Worm (Caenorhabditis elegans): Measurements from ENCODE around the gene F18A11.3.
"Not testable (repeated sequence)": the region's sequence is repeated elsewhere in the genome, so short reads cannot be mapped to it uniquely, and the experiment has no call there.

F18A11.3 gene

ce11 chrII:13036717-13037116 is at the start of gene F18A11.3:
Gene F18A11.3, minus strand, starts transcription at chrII:13036841.
- TF ChIP-seq lin-11 (tag; optimal IDR thresholded peaks at IDR 0.05) (no peak), egl-27 (tag; optimal IDR thresholded peaks at IDR 0.05) (no peak), unc-55 (GFP tag; optimal IDR thresholded peaks at IDR 0.05) (peak; percentile 6), lsy-2 (tag; optimal IDR thresholded peaks at IDR 0.05) (peak in 1 of 2 experiments; percentile 28), elt-3 (tag; optimal IDR thresholded peaks at IDR 0.05) (no peak), C34F6.9 (tag; optimal IDR thresholded peaks at IDR 0.05) (peak; percentile 57), crh-2 (tag; optimal IDR thresholded peaks at IDR 0.05) (peak; percentile 45), mab-5 (tag; optimal IDR thresholded peaks at IDR 0.05) (no peak), nhr-129 (tag; optimal IDR thresholded peaks at IDR 0.05) (peak; percentile 31)

DNA sequence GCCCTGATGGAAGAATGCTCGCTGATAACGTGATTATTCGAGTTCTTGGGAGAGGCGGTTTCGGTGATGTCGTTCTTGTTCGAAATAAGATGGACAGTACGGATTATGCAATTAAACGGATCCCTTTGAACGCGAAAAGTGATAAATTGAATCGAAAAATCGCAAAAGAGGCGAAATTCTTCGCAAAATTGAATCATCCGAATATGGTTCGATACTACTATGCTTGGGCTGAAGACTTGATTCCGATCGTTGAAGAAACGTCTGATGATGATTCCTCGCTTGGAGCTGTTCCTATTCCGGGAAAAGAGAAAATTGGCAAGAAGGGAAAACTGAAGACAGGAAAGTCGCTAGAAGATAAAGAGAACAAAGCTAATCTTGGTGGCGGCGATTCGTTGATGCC is 49.3 kb upstream of the F18A11.3 start:
- TF ChIP-seq mdl-1 (tag; optimal IDR thresholded peaks at IDR 0.05) (no peak), R02D3.7 (tag; optimal IDR thresholded peaks at IDR 0.05) (no peak), crh-2 (tag; optimal IDR thresholded peaks at IDR 0.05) (no peak), nhr-237 (tag; optimal IDR thresholded peaks at IDR 0.05) (no peak), mab-5 (tag; optimal IDR thresholded peaks at IDR 0.05) (no peak), ztf-11 (tag; optimal IDR thresholded peaks at IDR 0.05) (no peak), C34F6.9 (tag; optimal IDR thresholded peaks at IDR 0.05) (no peak), mbf-1 (tag; optimal IDR thresholded peaks at IDR 0.05) (no peak), peb-1 (tag; optimal IDR thresholded peaks at IDR 0.05) (no peak)

ce11 chrII:13083752-13084214 is 47.1 kb upstream of the F18A11.3 start, which contains the start of the genes Y81G3A.1 and gcn-2:
Gene Y81G3A.1, minus strand, starts transcription at chrII:13083926.
Gene gcn-2, plus strand, starts transcription at chrII:13084164.
- TF ChIP-seq nhr-6 (tag; optimal IDR thresholded peaks at IDR 0.05) = no peak
- TF ChIP-seq unc-55 (GFP tag; optimal IDR thresholded peaks at IDR 0.05) = peak; percentile 70
- TF ChIP-seq R02D3.7 (tag; optimal IDR thresholded peaks at IDR 0.05) = no peak
- peak; percentile 29 for TF ChIP-seq sma-3 (GFP tag; optimal IDR thresholded peaks at IDR 0.05)
- no peak for TF ChIP-seq nhr-11 (tag; optimal IDR thresholded peaks at IDR 0.05)
- TF ChIP-seq nhr-23 (tag; optimal IDR thresholded peaks at IDR 0.05) = no peak
- TF ChIP-seq crh-2 (tag; optimal IDR thresholded peaks at IDR 0.05) = peak; percentile 46
- no peak for TF ChIP-seq elt-1 (tag; optimal IDR thresholded peaks at IDR 0.05)
- TF ChIP-seq lin-13 (GFP tag; optimal IDR thresholded peaks at IDR 0.05) = no peak
- peak; percentile 19 for TF ChIP-seq lin-11 (tag; optimal IDR thresholded peaks at IDR 0.05)
- TF ChIP-seq sma-9 (GFP tag; optimal IDR thresholded peaks at IDR 0.05) = peak; percentile 52
- TF ChIP-seq sma-9 (tag; optimal IDR thresholded peaks at IDR 0.05) = no peak
- peak; percentile 46 for TF ChIP-seq nhr-129 (tag; optimal IDR thresholded peaks at IDR 0.05)
- TF ChIP-seq gmeb-1 (tag; optimal IDR thresholded peaks at IDR 0.05) = peak; percentile 96
- peak; percentile 36 for TF ChIP-seq ceh-16 (tag; optimal IDR thresholded peaks at IDR 0.05)
- peak; percentile 10 for TF ChIP-seq fos-1 (tag; optimal IDR thresholded peaks at IDR 0.05)
- TF ChIP-seq lsy-2 (tag; optimal IDR thresholded peaks at IDR 0.05) = peak in 1 of 2 experiments; percentile 46
- TF ChIP-seq unc-62 (GFP tag; optimal IDR thresholded peaks at IDR 0.05) = no peak
- TF ChIP-seq dmd-4 (tag; optimal IDR thresholded peaks at IDR 0.05) = no peak
- peak; percentile 0 for TF ChIP-seq nhr-21 (tag; optimal IDR thresholded peaks at IDR 0.05)

DNA sequence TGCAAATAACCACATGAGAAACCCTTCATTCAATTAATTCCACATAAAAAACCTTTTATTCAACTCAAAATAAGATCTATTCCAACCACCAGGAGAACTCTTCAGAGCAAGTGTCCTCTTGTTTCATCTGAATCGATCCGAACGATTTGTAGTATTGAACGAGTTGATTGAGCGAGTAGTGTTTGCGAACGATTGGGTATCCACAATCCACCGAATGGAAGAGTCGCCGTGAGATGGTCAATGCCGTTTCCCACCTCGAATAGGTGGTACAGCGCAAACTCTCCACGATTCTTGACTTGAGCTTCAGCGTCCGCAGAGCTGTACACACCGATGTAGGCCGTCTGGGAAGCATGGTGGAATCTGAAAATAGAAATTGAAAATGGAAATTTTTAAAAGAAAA is 45.8 kb upstream of the F18A11.3 start, which contains the start of gene Y81G3A.6:
Gene Y81G3A.6, minus strand, starts transcription at position 101 of the 400 bp plus-strand sequence.
- TF ChIP-seq mbf-1, lsy-2, nhr-11 (tag; optimal IDR thresholded peaks at IDR 0.05): not testable (repeated sequence)

- TF ChIP-seq peb-1, lin-11, lin-39 (tag; optimal IDR thresholded peaks at IDR 0.05): not testable (repeated sequence)
Measured at ce11 chrII:13080607-13081006, 44.0 kb upstream of the F18A11.3 start, which contains the start of gene Y81G3A.2. Gene Y81G3A.2, plus strand, starts transcription at chrII:13080907.

DNA sequence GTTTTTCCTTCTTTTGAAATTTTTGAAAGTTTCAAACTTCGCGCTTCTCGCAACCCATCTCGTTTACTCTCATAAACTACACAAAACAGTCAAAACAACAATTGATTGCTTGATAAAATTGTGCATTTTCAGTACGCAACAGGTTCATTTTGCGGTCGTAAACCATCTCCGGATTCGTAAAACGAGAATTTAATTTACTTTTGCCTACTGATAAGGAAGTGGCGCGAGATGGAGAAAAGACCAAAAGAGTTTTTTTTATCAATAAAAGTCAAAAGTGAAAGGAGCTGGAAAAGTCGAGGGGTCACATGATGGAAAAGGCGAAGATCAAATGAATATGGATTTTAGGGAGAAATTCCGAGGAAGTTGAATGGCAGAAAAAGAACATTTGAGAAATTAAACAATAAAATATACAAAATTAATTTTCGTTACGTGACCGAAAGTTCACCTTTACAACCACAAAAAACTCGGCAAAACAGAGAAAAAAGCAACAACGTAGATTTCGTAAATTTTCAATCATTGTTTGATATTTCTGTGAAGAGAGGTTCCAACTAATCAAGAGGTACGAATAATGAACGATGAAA is 42.3 kb upstream of the F18A11.3 start, which contains the start of gene F42G4.6:
Gene F42G4.6, plus strand, starts transcription at position 531 of the 581 bp plus-strand sequence.
- TF ChIP-seq blmp-1 (tag; optimal IDR thresholded peaks at IDR 0.05; ENCODE audit: insufficient read depth) (no peak), skn-1 (tag; optimal IDR thresholded peaks at IDR 0.05) (no peak), lsy-2 (tag; optimal IDR thresholded peaks at IDR 0.05) (no peak), nhr-77 (tag; optimal IDR thresholded peaks at IDR 0.05) (no peak), nhr-6 (tag; optimal IDR thresholded peaks at IDR 0.05) (no peak), lin-39 (tag; optimal IDR thresholded peaks at IDR 0.05) (no peak), lin-13 (GFP tag; optimal IDR thresholded peaks at IDR 0.05) (no peak), sma-9 (GFP tag; optimal IDR thresholded peaks at IDR 0.05) (peak; percentile 12), sma-9 (tag; optimal IDR thresholded peaks at IDR 0.05) (no peak), alr-1 (tag; optimal IDR thresholded peaks at IDR 0.05) (no peak), nhr-11 (tag; optimal IDR thresholded peaks at IDR 0.05) (no peak), zag-1 (tag; optimal IDR thresholded peaks at IDR 0.05) (no peak), sem-4 (tag; optimal IDR thresholded peaks at IDR 0.05) (no peak), gmeb-1 (tag; optimal IDR thresholded peaks at IDR 0.05) (peak; percentile 49), nhr-237 (tag; optimal IDR thresholded peaks at IDR 0.05) (no peak), crh-2 (tag; optimal IDR thresholded peaks at IDR 0.05) (peak; percentile 26), ZK546.5 (tag; optimal IDR thresholded peaks at IDR 0.05) (no peak), mab-5 (tag; optimal IDR thresholded peaks at IDR 0.05) (no peak), Y55F3AM.14 (GFP tag; optimal IDR thresholded peaks at IDR 0.05) (no peak), ama-1 (optimal IDR thresholded peaks at IDR 0.05) (no peak), fos-1 (tag; optimal IDR thresholded peaks at IDR 0.05) (peak; percentile 74), C34F6.9 (tag; optimal IDR thresholded peaks at IDR 0.05) (no peak), mdl-1 (tag; optimal IDR thresholded peaks at IDR 0.05) (no peak), unc-39 (tag; optimal IDR thresholded peaks at IDR 0.05) (no peak)

All from whole organism, L2 larva.